Fruit fly (Drosophila melanogaster) S2 (cell line): ENCODE measurements around the gene RpL34a.

Experiments
- CG8478 ChIP-seq: fragments of >200 bp; optimal IDR thresholded peaks from 2 replicates; lab custom pipeline; 2018
- CTCF ChIP-seq, 2 experiments: fragments of >200 bp; optimal IDR thresholded peaks; 2 replicates each; lab custom pipeline; 2018

DNA sequence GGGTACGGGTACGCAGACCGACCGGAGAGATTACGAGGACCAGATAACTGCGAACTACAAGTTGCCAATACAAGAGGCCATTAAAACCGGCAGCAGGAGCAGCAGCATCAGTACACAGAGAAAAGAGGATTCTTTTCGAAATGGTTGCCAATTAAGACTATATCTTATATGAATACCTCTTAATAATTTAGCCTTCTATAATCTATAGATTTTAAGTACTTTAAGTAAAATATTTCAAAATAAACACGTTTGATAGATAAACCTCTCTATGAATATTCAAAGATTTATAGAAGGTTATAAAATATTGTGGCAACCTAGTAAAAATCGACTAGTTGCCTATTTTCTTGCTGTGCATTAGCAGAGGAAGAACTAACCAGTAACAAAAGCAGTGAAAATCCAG lies 36.5 kb upstream of the RpL34a start:
- no peak for TF ChIP-seq CTCF (optimal IDR thresholded peaks at IDR 0.05; lab: Kevin White, UChicago)
- TF ChIP-seq CG8478 (lab: Kevin White, UChicago) = no peak
